Fruit fly (Drosophila melanogaster): ENCODE data around the gene CG17107.

DNA sequence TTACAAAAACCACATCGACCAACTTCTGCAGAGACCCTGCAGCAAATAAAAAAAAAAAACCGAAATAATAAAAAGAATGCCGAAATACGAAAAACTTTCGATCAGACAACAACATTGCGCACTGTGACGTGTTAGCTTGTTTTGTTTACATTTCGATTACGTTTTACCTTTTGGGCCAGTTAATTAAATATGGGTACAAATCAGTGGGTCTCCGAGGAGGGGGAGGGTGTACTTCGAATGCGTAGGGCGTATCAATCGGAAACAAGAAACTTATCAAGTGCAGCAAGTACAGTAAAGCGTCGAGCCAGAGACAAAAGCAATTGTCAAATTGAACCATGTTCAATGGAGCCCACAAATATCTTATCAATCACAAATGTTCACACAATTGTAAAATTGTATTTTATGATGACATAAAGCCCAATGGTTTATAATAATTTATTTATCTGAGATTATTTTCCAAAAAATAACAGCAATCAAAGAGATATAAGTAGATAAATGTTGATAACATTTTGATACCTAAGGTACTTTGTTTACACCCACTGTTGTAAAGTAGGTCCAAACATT is 19.9 kb downstream of the CG17107 start, which contains the start of gene Lip1:
- TF ChIP-seq CG8478 (optimal IDR thresholded peaks at IDR 0.05): no peak
- TF ChIP-seq pan (optimal IDR thresholded peaks at IDR 0.05): no peak
- no peak for TF ChIP-seq usp (GFP tag; optimal IDR thresholded peaks at IDR 0.05)

Measured in whole organism.